Fruit fly (Drosophila melanogaster) whole organism, embryonic: Measurements from ENCODE around the gene BckdhA.

ENCODE experiments used
- Atf3 ChIP-seq: fragments of 200-800 bp; sonication (Bioruptor generic); optimal IDR thresholded peaks from 3 replicates; lab custom pipeline; 2016; ENCODE audit warnings: missing biosample characterization, missing genetic modification characterization
- Atf6 ChIP-seq: fragments of 200-800 bp; sonication (Bioruptor generic); IDR thresholded peaks from 2 replicates; pipeline ENCODE4 v1.3.6; 2022; ENCODE audit warnings: missing biosample characterization, missing genetic modification characterization
- BtbVII ChIP-seq: fragments of 200-800 bp; sonication (Bioruptor generic); optimal IDR thresholded peaks from 3 replicates; lab custom pipeline; 2017; ENCODE audit warnings: missing biosample characterization, mild to moderate bottlenecking, missing genetic modification characterization
- CG10565 ChIP-seq: fragments of 200-800 bp; sonication (Bioruptor generic); optimal IDR thresholded peaks from 3 replicates; lab custom pipeline; 2016; ENCODE audit warnings: missing biosample characterization, mild to moderate bottlenecking, missing genetic modification characterization
- CG10979 ChIP-seq: fragments of 200-800 bp; sonication (Bioruptor generic); optimal IDR thresholded peaks from 2 replicates; lab custom pipeline; 2018; ENCODE audit warnings: missing biosample characterization, mild to moderate bottlenecking, missing genetic modification characterization, moderate library complexity
- CG11456 ChIP-seq: fragments of 200-800 bp; sonication (Bioruptor generic); IDR thresholded peaks from 3 replicates; pipeline ENCODE4 v1.3.6; 2022; ENCODE audit warnings: missing biosample characterization, missing genetic modification characterization
- CG12769 ChIP-seq: fragments of 200-800 bp; sonication (Bioruptor generic); optimal IDR thresholded peaks from 2 replicates; lab custom pipeline; 2019; ENCODE audit warnings: missing biosample characterization, mild to moderate bottlenecking, missing genetic modification characterization, moderate library complexity
- CG15073 ChIP-seq: fragments of 200-800 bp; sonication (Bioruptor generic); optimal IDR thresholded peaks from 2 replicates; lab custom pipeline; 2016; ENCODE audit warnings: missing biosample characterization, missing genetic modification characterization
- CG17359 ChIP-seq: fragments of 200-800 bp; sonication (Bioruptor generic); optimal IDR thresholded peaks from 3 replicates; lab custom pipeline; 2018; ENCODE audit warnings: missing biosample characterization, mild to moderate bottlenecking, missing genetic modification characterization, moderate library complexity
- CG17802 ChIP-seq: fragments of 200-800 bp; sonication (Bioruptor generic); optimal IDR thresholded peaks from 2 replicates; lab custom pipeline; 2018; ENCODE audit warnings: missing biosample characterization, mild to moderate bottlenecking, missing genetic modification characterization, moderate library complexity
- CG18764 ChIP-seq: fragments of 200-800 bp; sonication (Bioruptor generic); optimal IDR thresholded peaks from 3 replicates; lab custom pipeline; 2016; ENCODE audit warnings: missing biosample characterization, missing genetic modification characterization
- CG30403 ChIP-seq: fragments of 200-800 bp; sonication (Bioruptor generic); optimal IDR thresholded peaks from 3 replicates; lab custom pipeline; 2016; ENCODE audit warnings: missing biosample characterization, missing genetic modification characterization
- CG3065 ChIP-seq: fragments of 200-800 bp; sonication (Bioruptor generic); optimal IDR thresholded peaks from 2 replicates; lab custom pipeline; 2016; ENCODE audit warnings: missing biosample characterization, missing genetic modification characterization
- CG31441 ChIP-seq: fragments of 200-800 bp; sonication (Bioruptor generic); IDR thresholded peaks from 2 replicates; pipeline ENCODE4 v1.3.6; 2022; ENCODE audit warnings: missing biosample characterization, missing genetic modification characterization
- CG3726 ChIP-seq: fragments of 200-800 bp; sonication (Bioruptor generic); IDR thresholded peaks from 3 replicates; pipeline ENCODE4, ENCODE4 v1.3.6; 2022; ENCODE audit warnings: missing biosample characterization, missing genetic modification characterization
- CG4424 ChIP-seq: fragments of 200-800 bp; sonication (Bioruptor generic); optimal IDR thresholded peaks from 3 replicates; lab custom pipeline; 2016; ENCODE audit warnings: missing biosample characterization, missing genetic modification characterization
- CG6765 ChIP-seq: fragments of 200-800 bp; sonication (Bioruptor generic); optimal IDR thresholded peaks from 3 replicates; lab custom pipeline; 2017; ENCODE audit warnings: missing biosample characterization, mild to moderate bottlenecking, missing genetic modification characterization
- CG7928 ChIP-seq: fragments of 200-800 bp; sonication (Bioruptor generic); optimal IDR thresholded peaks from 2 replicates; lab custom pipeline; 2017; ENCODE audit warnings: missing biosample characterization, mild to moderate bottlenecking, missing genetic modification characterization
- CG8089 ChIP-seq: fragments of 200-800 bp; sonication (Bioruptor generic); optimal IDR thresholded peaks from 3 replicates; lab custom pipeline; 2016; ENCODE audit warnings: missing biosample characterization, missing genetic modification characterization
- CG8388 ChIP-seq: fragments of 200-800 bp; sonication (Bioruptor generic); optimal IDR thresholded peaks from 2 replicates; lab custom pipeline; 2019; ENCODE audit warnings: missing biosample characterization, mild to moderate bottlenecking, missing genetic modification characterization, moderate library complexity
- CG9609 ChIP-seq: fragments of 200-800 bp; sonication (Bioruptor generic); optimal IDR thresholded peaks from 3 replicates; lab custom pipeline; 2016; ENCODE audit warnings: missing biosample characterization, missing genetic modification characterization
- CG9727 ChIP-seq: fragments of 200-800 bp; sonication (Bioruptor generic); optimal IDR thresholded peaks from 3 replicates; lab custom pipeline; 2017; ENCODE audit warnings: missing biosample characterization, mild to moderate bottlenecking, missing genetic modification characterization
- CTCF ChIP-seq: fragments of 200-800 bp; sonication (Bioruptor generic); optimal IDR thresholded peaks from 2 replicates; lab custom pipeline; 2017; ENCODE audit warnings: missing biosample characterization, mild to moderate bottlenecking, missing genetic modification characterization, moderate library complexity
- D19B ChIP-seq: fragments of 200-800 bp; sonication (Bioruptor generic); optimal IDR thresholded peaks from 2 replicates; lab custom pipeline; 2017; ENCODE audit warnings: missing biosample characterization, mild to moderate bottlenecking, missing genetic modification characterization
- Doc2 ChIP-seq: fragments of 200-800 bp; sonication (Bioruptor generic); IDR thresholded peaks from 2 replicates; pipeline ENCODE4 v1.3.6; 2022; ENCODE audit warnings: missing biosample characterization, missing genetic modification characterization
- ERR ChIP-seq: fragments of 200-800 bp; sonication (Bioruptor generic); optimal IDR thresholded peaks from 2 replicates; lab custom pipeline; 2016; ENCODE audit warnings: missing biosample characterization, missing genetic modification characterization
- HmgD ChIP-seq: fragments of 200-800 bp; sonication (Bioruptor generic); optimal IDR thresholded peaks from 3 replicates; lab custom pipeline; 2016; ENCODE audit warnings: missing biosample characterization, missing genetic modification characterization
- HmgZ ChIP-seq: fragments of 200-800 bp; sonication (Bioruptor generic); optimal IDR thresholded peaks from 2 replicates; lab custom pipeline; 2018; ENCODE audit warnings: missing biosample characterization, mild to moderate bottlenecking, missing genetic modification characterization
- Hmx ChIP-seq: fragments of 200-800 bp; sonication (Bioruptor generic); optimal IDR thresholded peaks from 2 replicates; lab custom pipeline; 2016; ENCODE audit warnings: missing biosample characterization, missing genetic modification characterization
- NfI ChIP-seq: fragments of 200-800 bp; sonication (Bioruptor generic); optimal IDR thresholded peaks from 3 replicates; lab custom pipeline; 2018; ENCODE audit warnings: missing biosample characterization, mild to moderate bottlenecking, missing genetic modification characterization, moderate library complexity
- Ssrp ChIP-seq: fragments of 200-800 bp; sonication (Bioruptor generic); optimal IDR thresholded peaks from 2 replicates; lab custom pipeline; 2018; ENCODE audit warnings: missing biosample characterization, mild to moderate bottlenecking, missing genetic modification characterization, moderate library complexity
- YL-1 ChIP-seq: fragments of 200-800 bp; sonication (Bioruptor generic); optimal IDR thresholded peaks from 3 replicates; lab custom pipeline; 2017; ENCODE audit warnings: missing biosample characterization, mild to moderate bottlenecking, missing genetic modification characterization
- az2 ChIP-seq: fragments of 200-800 bp; sonication (Bioruptor generic); optimal IDR thresholded peaks from 3 replicates; lab custom pipeline; 2016; ENCODE audit warnings: missing biosample characterization, missing genetic modification characterization
- cwo ChIP-seq: fragments of 200-800 bp; sonication (Bioruptor generic); optimal IDR thresholded peaks from 3 replicates; lab custom pipeline; 2017; ENCODE audit warnings: missing biosample characterization, missing genetic modification characterization, mild to moderate bottlenecking, moderate library complexity, missing genetic modification reagents
- disco-r ChIP-seq: fragments of 200-800 bp; sonication (Bioruptor generic); optimal IDR thresholded peaks from 2 replicates; lab custom pipeline; 2016; ENCODE audit warnings: missing biosample characterization, missing genetic modification characterization
- exex ChIP-seq: fragments of 200-800 bp; sonication (Bioruptor generic); optimal IDR thresholded peaks from 4 replicates; lab custom pipeline; 2018; ENCODE audit warnings: missing biosample characterization, mild to moderate bottlenecking, missing genetic modification characterization, moderate library complexity
- gcm2 ChIP-seq: fragments of 200-800 bp; sonication (Bioruptor generic); optimal IDR thresholded peaks from 2 replicates; lab custom pipeline; 2016; ENCODE audit warnings: missing biosample characterization, missing genetic modification characterization
- gro ChIP-seq: fragments of 200-800 bp; sonication (Bioruptor generic); optimal IDR thresholded peaks from 2 replicates; lab custom pipeline; 2016; ENCODE audit warnings: missing biosample characterization, missing genetic modification characterization
- hkb ChIP-seq, 2 experiments: fragments of 200-800 bp in 1 of 2; fragments of >200 bp in 1 of 2; sonication (Bioruptor generic) in 1 of 2; IDR thresholded peaks in 1 of 2; optimal IDR thresholded peaks in 1 of 2; 2 replicates each; pipeline versions ENCODE4 v1.3.6 to Lab custom; 2017 to 2022; ENCODE audit warnings: missing biosample characterization in 1 of 2, missing genetic modification characterization in 1 of 2
- kay ChIP-seq: fragments of 200-800 bp; sonication (Bioruptor generic); optimal IDR thresholded peaks from 2 replicates; lab custom pipeline; 2016; ENCODE audit warnings: missing biosample characterization, missing genetic modification characterization
- nerfin-1 ChIP-seq: fragments of 200-800 bp; sonication (Bioruptor generic); optimal IDR thresholded peaks from 3 replicates; lab custom pipeline; 2019; ENCODE audit warnings: missing biosample characterization, mild to moderate bottlenecking, missing genetic modification characterization, moderate library complexity
- psq ChIP-seq: fragments of 200-800 bp; sonication (Bioruptor generic); optimal IDR thresholded peaks from 2 replicates; lab custom pipeline; 2017; ENCODE audit warnings: missing biosample characterization, missing genetic modification characterization
- repo ChIP-seq: fragments of 200-800 bp; sonication (Bioruptor generic); optimal IDR thresholded peaks from 2 replicates; lab custom pipeline; 2016; ENCODE audit warnings: missing biosample characterization, missing genetic modification characterization
- sima ChIP-seq: fragments of 200-800 bp; sonication (Bioruptor generic); optimal IDR thresholded peaks from 2 replicates; lab custom pipeline; 2016; ENCODE audit warnings: missing biosample characterization, missing genetic modification characterization
- stwl ChIP-seq: fragments of 200-800 bp; sonication (Bioruptor generic); optimal IDR thresholded peaks from 3 replicates; lab custom pipeline; 2018; ENCODE audit warnings: missing biosample characterization, mild to moderate bottlenecking, missing genetic modification characterization, moderate library complexity
- sug ChIP-seq: fragments of 200-800 bp; optimal IDR thresholded peaks from 2 replicates; lab custom pipeline; 2019; ENCODE audit warnings: missing biosample characterization, mild to moderate bottlenecking, missing genetic modification characterization, moderate library complexity
- tin ChIP-seq: fragments of 200-800 bp; sonication (Bioruptor generic); optimal IDR thresholded peaks from 3 replicates; lab custom pipeline; 2016; ENCODE audit warnings: missing biosample characterization, missing genetic modification characterization
- toy ChIP-seq: fragments of 200-800 bp; sonication (Bioruptor generic); IDR thresholded peaks from 2 replicates; pipeline ENCODE4 v1.3.6; 2022; ENCODE audit warnings: missing biosample characterization, missing genetic modification characterization
- trem ChIP-seq: fragments of 200-800 bp; optimal IDR thresholded peaks from 3 replicates; lab custom pipeline; 2019; ENCODE audit warnings: missing biosample characterization, mild to moderate bottlenecking, missing genetic modification characterization, moderate library complexity
- trh ChIP-seq: fragments of 200-800 bp; sonication (Bioruptor generic); optimal IDR thresholded peaks from 2 replicates; lab custom pipeline; 2016; ENCODE audit warnings: missing biosample characterization, missing genetic modification characterization
- ttk ChIP-seq: fragments of 200-800 bp; sonication (Bioruptor generic); IDR thresholded peaks from 2 replicates; pipeline ENCODE4 v2.1.2; 2022; ENCODE audit warnings: missing biosample characterization, missing genetic modification characterization
- unpg ChIP-seq: fragments of 200-800 bp; sonication (Bioruptor generic); optimal IDR thresholded peaks from 3 replicates; lab custom pipeline; 2018; ENCODE audit warnings: missing biosample characterization, mild to moderate bottlenecking, missing genetic modification characterization, moderate library complexity

The BckdhA gene

dm6 chr3R:9513052-9513420 is 42.5 kb upstream of the BckdhA start, which contains the start of the genes Ras85D and Rlb1 (continued):
- TF ChIP-seq BtbVII (GFP tag; lab: Kevin White, UChicago) (peak; percentile 42), repo (peak; percentile 72), Atf6 (GFP tag; lab: Robert Waterston, UW) (no peak), CG30403 (GFP tag; lab: Kevin White, UChicago) (peak; percentile 88), Ssrp (tag; lab: Kevin White, UChicago) (peak; percentile 67), CG3726 (no peak), trem (tag; lab: Kevin White, UChicago) (peak; percentile 79), exex (tag; lab: Kevin White, UChicago) (peak; percentile 35), CG15073 (peak; percentile 99), nerfin-1 (peak; percentile 51), gcm2 (peak; percentile 19), toy (GFP tag; lab: Robert Waterston, UW) (no peak), Atf3 (GFP tag; lab: Kevin White, UChicago) (peak; percentile 60), kay (GFP tag; lab: Kevin White, UChicago) (peak; percentile 54), CG3065 (GFP tag; lab: Kevin White, UChicago) (peak; percentile 76), CG8388 (GFP tag; lab: Kevin White, UChicago) (peak; percentile 29), sug (peak; percentile 84), ERR (GFP tag; lab: Kevin White, UChicago) (peak; percentile 69), CG11456 (no peak), D19B (GFP tag; lab: Kevin White, UChicago) (no peak), gro (peak; percentile 90), trh (GFP tag; lab: Kevin White, UChicago) (peak; percentile 35), tin (GFP tag; lab: Kevin White, UChicago) (peak; percentile 81), az2 (GFP tag; lab: Kevin White, UChicago) (peak; percentile 63), hkb (optimal IDR thresholded peaks at IDR 0.05; lab: Kevin White, UChicago) (peak; percentile 50), hkb (GFP tag; IDR thresholded peaks at IDR 0.05; lab: Robert Waterston, UW) (no peak), psq (GFP tag; lab: Kevin White, UChicago) (peak; percentile 16), cwo (peak; percentile 33), CG9609 (GFP tag; lab: Kevin White, UChicago) (peak; percentile 83), CG12769 (peak; percentile 74), HmgD (GFP tag; lab: Kevin White, UChicago) (peak; percentile 94), ttk (GFP tag; lab: Robert Waterston, UW) (no peak), CG6765 (GFP tag; lab: Kevin White, UChicago) (peak; percentile 28), CG17359 (peak; percentile 50), disco-r (no peak), Doc2 (no peak), CG8089 (GFP tag; lab: Kevin White, UChicago) (peak; percentile 72), CG10565 (GFP tag; lab: Kevin White, UChicago) (peak; percentile 1), CG10979 (tag; lab: Kevin White, UChicago) (peak; percentile 61), CG31441 (GFP tag; lab: Robert Waterston, UW) (no peak), sima (GFP tag; lab: Kevin White, UChicago) (no peak), CG7928 (GFP tag; lab: Kevin White, UChicago) (peak; percentile 47), HmgZ (tag; lab: Kevin White, UChicago) (peak; percentile 86), CG17802 (tag; lab: Kevin White, UChicago) (peak; percentile 28), CG4424 (GFP tag; lab: Kevin White, UChicago) (peak; percentile 60), CG9727 (GFP tag; lab: Kevin White, UChicago) (peak; percentile 70), stwl (tag; lab: Kevin White, UChicago) (peak; percentile 27), unpg (GFP tag; lab: Kevin White, UChicago) (peak; percentile 66), NfI (peak; percentile 78), YL-1 (peak; percentile 81), Hmx (peak; percentile 47), CG18764 (GFP tag; lab: Kevin White, UChicago) (peak; percentile 57), CTCF (GFP tag; lab: Kevin White, UChicago) (peak; percentile 7)
